Fruit fly (Drosophila melanogaster) whole organism, wandering third instar larva: ENCODE measurements around the gene hwt.

Experiments used
- Abd-B ChIP-seq: fragments of >200 bp; optimal IDR thresholded peaks from 2 replicates; lab custom pipeline; 2017; ENCODE audit warnings: missing biosample characterization, missing genetic modification characterization
- CG32264 ChIP-seq: fragments of 200-800 bp; sonication (Bioruptor generic); optimal IDR thresholded peaks from 2 replicates; lab custom pipeline; 2016; ENCODE audit warnings: missing biosample characterization, missing genetic modification characterization
- CG9705 ChIP-seq: fragments of 200-800 bp; sonication (Bioruptor generic); optimal IDR thresholded peaks from 2 replicates; lab custom pipeline; 2018; ENCODE audit warnings: missing biosample characterization, mild to moderate bottlenecking, missing genetic modification characterization
- Dif ChIP-seq: fragments of 200-275, 200-300 bp; sonication (Bioruptor generic); optimal IDR thresholded peaks from 2 replicates; lab custom pipeline; 2018; ENCODE audit warnings: missing biosample characterization, missing genetic modification characterization; ENCODE audit not compliant: partially characterized antibody
- HLH106 ChIP-seq: fragments of 200-800 bp; optimal IDR thresholded peaks from 3 replicates; lab custom pipeline; 2019; ENCODE audit warnings: missing biosample characterization, mild to moderate bottlenecking, missing genetic modification characterization, moderate library complexity
- Hnf4 ChIP-seq: fragments of 200-800 bp; sonication (Bioruptor generic); optimal IDR thresholded peaks from 2 replicates; lab custom pipeline; 2016; ENCODE audit warnings: missing biosample characterization, mild to moderate bottlenecking, missing genetic modification characterization
- Hr78 ChIP-seq: fragments of >200 bp; optimal IDR thresholded peaks from 2 replicates; lab custom pipeline; 2017; ENCODE audit warnings: missing biosample characterization, missing genetic modification characterization
- Hr83 ChIP-seq: fragments of 200-300 bp; sonication (Bioruptor generic); optimal IDR thresholded peaks from 2 replicates; lab custom pipeline; 2016; ENCODE audit warnings: missing biosample characterization, mild to moderate bottlenecking, missing genetic modification characterization, moderate library complexity; ENCODE audit not compliant: poor library complexity, severe bottlenecking
- Jra ChIP-seq: sonication (Bioruptor generic); optimal IDR thresholded peaks from 2 replicates; lab custom pipeline; 2016; ENCODE audit warnings: missing biosample characterization, missing genetic modification characterization
- Mio ChIP-seq: sonication (Bioruptor generic); optimal IDR thresholded peaks from 2 replicates; lab custom pipeline; 2016; ENCODE audit warnings: missing biosample characterization, missing genetic modification characterization
- Myc ChIP-seq: fragments of >200 bp; optimal IDR thresholded peaks from 2 replicates; lab custom pipeline; 2017
- N ChIP-seq: fragments of >200 bp; optimal IDR thresholded peaks from 2 replicates; lab custom pipeline; 2018; ENCODE audit warnings: missing biosample characterization, missing external identifiers, missing genetic modification characterization
- OdsH ChIP-seq: fragments of 200-800 bp; sonication (Bioruptor generic); optimal IDR thresholded peaks from 2 replicates; lab custom pipeline; 2016; ENCODE audit warnings: missing biosample characterization, mild to moderate bottlenecking, missing genetic modification characterization
- Rel ChIP-seq, 2 experiments: fragments of 200-800 bp; sonication (Bioruptor generic) in 1 of 2; optimal IDR thresholded peaks; 2 replicates in 1 of 2; 3 replicates in 1 of 2; lab custom pipeline; 2016 to 2019; ENCODE audit warnings: mild to moderate bottlenecking in 2 of 2, missing biosample characterization in 2 of 2, missing genetic modification characterization in 2 of 2, moderate library complexity in 1 of 2
- Sp1 ChIP-seq: fragments of 200-800 bp; sonication (Bioruptor generic); optimal IDR thresholded peaks from 3 replicates; lab custom pipeline; 2019; ENCODE audit warnings: missing biosample characterization, mild to moderate bottlenecking, missing genetic modification characterization, moderate library complexity
- Vsx2 ChIP-seq: fragments of 200-300, 225-300 bp; sonication (Bioruptor generic); optimal IDR thresholded peaks from 2 replicates; lab custom pipeline; 2018; ENCODE audit warnings: missing biosample characterization, missing genetic modification characterization; ENCODE audit not compliant: partially characterized antibody
- br ChIP-seq: fragments of 200-800 bp; sonication (Bioruptor generic); optimal IDR thresholded peaks from 2 replicates; lab custom pipeline; 2016; ENCODE audit warnings: missing biosample characterization, missing genetic modification characterization
- dl ChIP-seq, 2 experiments: fragments of 175-275, 200-275 bp in 1 of 2; fragments of 200-275 bp in 1 of 2; sonication (Bioruptor generic); optimal IDR thresholded peaks; lab custom pipeline; 2018; ENCODE audit warnings: mild to moderate bottlenecking in 2 of 2, missing biosample characterization in 2 of 2, missing genetic modification characterization in 2 of 2, moderate library complexity in 2 of 2; ENCODE audit not compliant: partially characterized antibody in 2 of 2, insufficient read depth in 1 of 2
- dmrt93B ChIP-seq: fragments of 200-800 bp; sonication (Bioruptor generic); optimal IDR thresholded peaks from 2 replicates; lab custom pipeline; 2018; ENCODE audit warnings: missing biosample characterization, mild to moderate bottlenecking, missing genetic modification characterization
- ey ChIP-seq: fragments of 200-800 bp; sonication (Bioruptor generic); optimal IDR thresholded peaks from 2 replicates; lab custom pipeline; 2016; ENCODE audit warnings: missing biosample characterization, missing genetic modification characterization
- foxo ChIP-seq, 2 experiments: fragments of 200-800 bp; sonication (Bioruptor generic); optimal IDR thresholded peaks; 2 replicates in 1 of 2; 3 replicates in 1 of 2; lab custom pipeline; 2016 to 2017; ENCODE audit warnings: missing biosample characterization in 2 of 2, missing genetic modification characterization in 2 of 2
- fru ChIP-seq: fragments of 200-800 bp; sonication (Bioruptor generic); optimal IDR thresholded peaks from 3 replicates; lab custom pipeline; 2016; ENCODE audit warnings: missing biosample characterization, mild to moderate bottlenecking, missing genetic modification characterization
- h ChIP-seq: fragments of 200-800 bp; sonication (Bioruptor generic); optimal IDR thresholded peaks from 3 replicates; lab custom pipeline; 2016; ENCODE audit warnings: missing biosample characterization, mild to moderate bottlenecking, missing genetic modification characterization
- jim ChIP-seq: fragments of 175-275, 200-325 bp; sonication (Bioruptor generic); optimal IDR thresholded peaks from 2 replicates; lab custom pipeline; 2016; ENCODE audit warnings: missing biosample characterization, mild to moderate bottlenecking, missing genetic modification characterization
- pan ChIP-seq: fragments of >200 bp; optimal IDR thresholded peaks from 2 replicates; lab custom pipeline; 2017
- psq ChIP-seq: fragments of 200-800 bp; sonication (Bioruptor generic); optimal IDR thresholded peaks from 3 replicates; lab custom pipeline; 2017; ENCODE audit warnings: missing biosample characterization, mild to moderate bottlenecking, missing genetic modification characterization, moderate library complexity
- rgr ChIP-seq: fragments of 200-800 bp; sonication (Bioruptor generic); optimal IDR thresholded peaks from 3 replicates; lab custom pipeline; 2016; ENCODE audit warnings: missing biosample characterization, mild to moderate bottlenecking, missing genetic modification characterization
- sage ChIP-seq: fragments of 200-800 bp; sonication (Bioruptor generic); optimal IDR thresholded peaks from 2 replicates; lab custom pipeline; 2016; ENCODE audit warnings: missing biosample characterization, mild to moderate bottlenecking, missing genetic modification characterization
- sv ChIP-seq: fragments of 200-800 bp; sonication (Bioruptor generic); optimal IDR thresholded peaks from 3 replicates; lab custom pipeline; 2016; ENCODE audit warnings: missing biosample characterization, missing genetic modification characterization
- tai ChIP-seq: sonication (Bioruptor generic); optimal IDR thresholded peaks from 2 replicates; lab custom pipeline; 2016; ENCODE audit warnings: missing biosample characterization, missing genetic modification characterization
- woc ChIP-seq: sonication (Bioruptor generic); optimal IDR thresholded peaks from 2 replicates; lab custom pipeline; 2016; ENCODE audit warnings: missing biosample characterization, mild to moderate bottlenecking, missing genetic modification characterization

The hwt gene

DNA sequence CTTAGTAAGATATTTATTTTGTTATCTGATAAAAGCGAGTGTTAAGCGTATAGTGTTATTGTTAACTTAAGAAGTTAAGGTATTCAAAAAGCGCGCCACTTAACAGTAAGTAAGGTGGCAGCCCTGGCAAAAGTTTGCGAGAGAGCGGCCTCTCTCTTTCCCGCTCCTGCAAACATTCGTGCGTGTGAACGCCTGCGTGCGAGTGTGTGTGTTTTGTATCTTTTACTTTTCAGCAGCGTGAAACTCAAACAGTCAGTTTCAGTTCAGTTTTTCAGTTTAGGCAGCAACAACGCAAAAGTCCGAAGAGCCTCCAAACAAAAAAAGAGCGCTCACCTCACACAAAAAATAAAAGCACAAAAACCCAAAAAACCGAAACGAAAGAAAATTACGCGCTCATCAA, 96.8 kb downstream of the hwt start:
- TF ChIP-seq fru (GFP tag; lab: Kevin White, UChicago) (peak; percentile 64), Hnf4 (GFP tag; lab: Kevin White, UChicago) (no peak), Dif (GFP tag; lab: Kevin White, UChicago) (peak; percentile 9), dmrt93B (GFP tag; lab: Kevin White, UChicago) (no peak), dl (GFP tag; optimal IDR thresholded peaks at IDR 0.05; lab: Kevin White, UChicago; ENCODE audit: insufficient read depth in 1 of 2, partially characterized antibody in 2 of 2) (peak; percentile 2 to 47), rgr (GFP tag; lab: Kevin White, UChicago) (peak; percentile 18), Jra (GFP tag; lab: Kevin White, UChicago) (peak; percentile 7)

DNA sequence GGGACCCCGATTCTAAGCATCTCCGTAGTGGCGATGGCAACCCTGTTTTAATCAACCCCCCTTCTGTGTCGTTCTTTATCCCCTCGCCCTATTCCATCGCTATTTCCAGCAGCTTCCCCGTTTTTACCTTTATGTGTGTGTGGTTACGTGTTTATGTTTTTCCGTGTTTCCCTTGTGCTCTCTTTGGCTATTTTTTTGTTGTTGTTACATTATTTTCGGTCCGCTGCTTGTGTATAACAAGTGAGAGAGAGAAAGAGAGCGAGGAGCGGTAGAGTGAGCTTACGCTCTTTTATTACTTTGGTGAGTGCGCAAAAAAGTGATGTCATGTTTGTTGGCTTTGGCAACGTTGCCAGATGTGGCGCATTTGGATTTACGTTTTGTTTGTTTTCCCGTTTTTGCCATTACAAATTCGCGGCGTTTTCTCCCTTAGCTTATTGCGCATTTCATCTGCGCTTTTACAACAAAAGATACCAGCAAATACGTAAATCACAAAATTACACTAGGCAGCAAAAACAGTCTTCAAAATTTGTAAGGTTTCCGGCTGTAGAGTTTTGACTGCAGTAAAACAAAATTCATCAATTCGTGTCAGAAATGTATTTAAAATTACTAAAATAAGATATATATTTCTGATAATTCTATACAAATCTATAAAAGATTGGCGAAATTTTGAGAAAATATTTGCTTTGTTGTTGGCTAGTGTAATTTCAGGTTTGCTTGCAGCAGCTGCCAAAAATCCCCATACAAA, 97.9 kb downstream of the hwt start:
- TF ChIP-seq Hr83 (GFP tag; lab: Kevin White, UChicago), result no peak
- TF ChIP-seq Mio (GFP tag; lab: Kevin White, UChicago), result no peak
- TF ChIP-seq Hr78 (GFP tag; lab: Kevin White, UChicago), result no peak
- TF ChIP-seq fru (GFP tag; lab: Kevin White, UChicago), result peak; percentile 66
- TF ChIP-seq woc (GFP tag; lab: Kevin White, UChicago), result no peak
- peak; percentile 39 for TF ChIP-seq Jra (GFP tag; lab: Kevin White, UChicago)
- peak; percentile 41 for TF ChIP-seq Sp1 (GFP tag; lab: Kevin White, UChicago)
- peak; percentile 25 for TF ChIP-seq CG9705 (GFP tag; lab: Kevin White, UChicago)
- no peak for TF ChIP-seq CG32264 (GFP tag; lab: Kevin White, UChicago)
- TF ChIP-seq OdsH (GFP tag; lab: Kevin White, UChicago), result peak; percentile 5
- TF ChIP-seq HLH106 (tag; lab: Kevin White, UChicago), result peak; percentile 64
- no peak for TF ChIP-seq pan (lab: Kevin White, UChicago)
- peak in 1 of 2 experiments; percentile 39 for TF ChIP-seq foxo (GFP tag; optimal IDR thresholded peaks at IDR 0.05; lab: Kevin White, UChicago)
- TF ChIP-seq tai (GFP tag; lab: Kevin White, UChicago), result peak; percentile 21
- peak; percentile 81 for TF ChIP-seq Dif (GFP tag; lab: Kevin White, UChicago)
- TF ChIP-seq sage, result peak; percentile 29
- no peak for TF ChIP-seq Vsx2
- TF ChIP-seq Hnf4 (GFP tag; lab: Kevin White, UChicago), result no peak
- no peak for TF ChIP-seq Rel (GFP tag; optimal IDR thresholded peaks at IDR 0.05; lab: Kevin White, UChicago)
- TF ChIP-seq Rel (tag; optimal IDR thresholded peaks at IDR 0.05; lab: Kevin White, UChicago), result peak; percentile 66
- no peak for TF ChIP-seq jim (GFP tag; lab: Kevin White, UChicago)
- no peak for TF ChIP-seq N (GFP tag; lab: Kevin White, UChicago)
- TF ChIP-seq Myc, result no peak
- no peak for TF ChIP-seq sv (GFP tag; lab: Kevin White, UChicago)
- peak; percentile 16 for TF ChIP-seq rgr (GFP tag; lab: Kevin White, UChicago)
- TF ChIP-seq dl (GFP tag; optimal IDR thresholded peaks at IDR 0.05; lab: Kevin White, UChicago; ENCODE audit: insufficient read depth in 1 of 2, partially characterized antibody in 2 of 2), result peak; percentile 45 to 74
- peak; percentile 10 for TF ChIP-seq psq (GFP tag; lab: Kevin White, UChicago)
- peak; percentile 10 for TF ChIP-seq h
- TF ChIP-seq dmrt93B (GFP tag; lab: Kevin White, UChicago), result peak; percentile 26
- TF ChIP-seq, all 38 proteins: peak for 16

DNA sequence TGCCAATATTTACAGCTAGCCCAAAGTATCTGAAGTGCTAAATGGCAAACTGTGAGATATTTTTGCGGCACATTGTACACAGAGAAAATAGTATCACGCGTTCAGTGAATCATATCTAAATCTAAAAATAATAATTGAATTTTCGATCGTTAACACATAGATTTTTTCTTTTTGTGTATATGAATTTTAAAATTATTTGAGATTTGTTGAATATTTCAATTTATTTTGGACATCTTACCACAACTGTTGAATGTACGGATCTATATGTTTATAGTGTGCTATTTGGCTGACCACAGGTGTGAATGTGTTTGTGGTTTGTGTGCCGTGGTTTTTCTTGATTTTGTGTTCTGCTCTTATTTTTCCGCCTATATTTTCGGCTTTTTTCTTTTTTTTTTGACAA, 98.5 kb downstream of the hwt start:
- TF ChIP-seq ey (GFP tag; lab: Kevin White, UChicago) (peak; percentile 9), foxo (GFP tag; optimal IDR thresholded peaks at IDR 0.05; lab: Kevin White, UChicago) (peak in 1 of 2 experiments; percentile 49), Hnf4 (GFP tag; lab: Kevin White, UChicago) (no peak), h (peak; percentile 39), sv (GFP tag; lab: Kevin White, UChicago) (peak; percentile 53), rgr (GFP tag; lab: Kevin White, UChicago) (peak; percentile 5), Abd-B (no peak), OdsH (GFP tag; lab: Kevin White, UChicago) (peak; percentile 30), br (peak; percentile 25)

DNA sequence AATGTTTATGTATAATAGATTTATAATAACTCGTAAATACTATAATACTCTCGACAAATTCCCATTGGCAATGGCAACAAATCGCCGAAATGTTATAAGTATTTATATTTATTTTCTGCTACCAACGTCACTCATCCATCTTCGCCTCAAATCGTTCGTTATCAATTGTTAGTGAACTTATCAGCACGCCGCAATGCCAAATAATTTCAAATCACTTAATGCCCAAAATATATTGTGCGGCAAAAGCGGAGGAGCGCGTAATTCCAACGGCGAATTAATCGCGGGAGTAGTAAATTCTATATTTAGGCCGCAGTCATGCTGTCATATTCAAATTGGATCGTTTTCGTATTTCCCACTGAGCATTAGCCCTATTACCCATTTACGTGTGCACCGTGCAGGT, 99.1 kb downstream of the hwt start:
- TF ChIP-seq Hr78 (GFP tag; lab: Kevin White, UChicago) (no peak), Rel (GFP tag; optimal IDR thresholded peaks at IDR 0.05; lab: Kevin White, UChicago) (no peak), Rel (tag; optimal IDR thresholded peaks at IDR 0.05; lab: Kevin White, UChicago) (no peak), foxo (GFP tag; optimal IDR thresholded peaks at IDR 0.05; lab: Kevin White, UChicago) (no peak), psq (GFP tag; lab: Kevin White, UChicago) (no peak)
